Worm (Caenorhabditis elegans): ENCODE results near the gene sec-20.

sec-20 gene

ce11 chrIII:189280-189679, 2.6 kb upstream of the sec-20 start:
- TF ChIP-seq lim-7 (GFP tag; IDR thresholded peaks at IDR 0.05) (no peak), aha-1 (tag) (peak; percentile 79)

- no peak for TF ChIP-seq F10B5.3 (tag; optimal IDR thresholded peaks at IDR 0.05)
- TF ChIP-seq ceh-32 (tag; optimal IDR thresholded peaks at IDR 0.05; ENCODE audit: poor library complexity), result no peak
- TF ChIP-seq ceh-20 (GFP tag; IDR thresholded peaks at IDR 0.05), result no peak
- peak; percentile 12; the same call in 1 of the 2 replicates for TF ChIP-seq nhr-42 (GFP tag; IDR thresholded peaks at IDR 0.05)
Measured at ce11 chrIII:190686-191085, 1.2 kb upstream of the sec-20 start, which contains the start of gene cox-17. TSS of gene cox-17 (plus strand) at chrIII:190986.

- no peak for TF ChIP-seq nhr-237 (tag; optimal IDR thresholded peaks at IDR 0.05)
- TF ChIP-seq nhr-48 (tag; optimal IDR thresholded peaks at IDR 0.05), result no peak
- no peak for TF ChIP-seq dmd-8 (GFP tag; IDR thresholded peaks at IDR 0.05)
Measured at ce11 chrIII:194160-194559, 2.3 kb downstream of the sec-20 start, which contains the start of gene F40G9.17. TSS of gene F40G9.17 (plus strand) at chrIII:194460.

- TF ChIP-seq ceh-28 (tag; optimal IDR thresholded peaks at IDR 0.05) (peak; percentile 98), R02D3.7 (tag; optimal IDR thresholded peaks at IDR 0.05) (no peak), unc-62 (GFP tag; optimal IDR thresholded peaks at IDR 0.05 in 1 of 2) (peak in 1 of 2 experiments; percentile 53), unc-62 (tag; optimal IDR thresholded peaks at IDR 0.05) (no peak), nhr-11 (tag; optimal IDR thresholded peaks at IDR 0.05) (no peak), hlh-11 (tag; optimal IDR thresholded peaks at IDR 0.05) (no peak), dpl-1 (GFP tag; optimal IDR thresholded peaks at IDR 0.05) (no peak)
Measured at ce11 chrIII:203953-204352, 12.1 kb downstream of the sec-20 start.

ce11 chrIII:207023-207422, 15.1 kb downstream of the sec-20 start, which contains the start of gene W10C4.1:
TSS of gene W10C4.1 (minus strand) at chrIII:207123.
- TF ChIP-seq nhr-102 (tag; optimal IDR thresholded peaks at IDR 0.05) (no peak), rbr-2 (tag; optimal IDR thresholded peaks at IDR 0.05) (no peak), daf-16 (GFP tag; optimal IDR thresholded peaks at IDR 0.05) (no peak), daf-16 (tag; optimal IDR thresholded peaks at IDR 0.05) (no peak), aha-1 (tag) (no peak), arid-1 (GFP tag; conservative IDR thresholded peaks at IDR 0.05) (no peak), daf-12 (tag; optimal IDR thresholded peaks at IDR 0.05) (no peak), lir-3 (tag; optimal IDR thresholded peaks at IDR 0.05) (no peak), lim-7 (GFP tag; IDR thresholded peaks at IDR 0.05) (no peak), duxl-1 (tag; optimal IDR thresholded peaks at IDR 0.05; ENCODE audit: poor library complexity) (no peak), D1046.2 (GFP tag; IDR thresholded peaks at IDR 0.05) (no peak), set-16 (GFP tag; IDR thresholded peaks at IDR 0.05) (no peak)

ce11 chrIII:208793-209694, 17.1 kb downstream of the sec-20 start:
- TF ChIP-seq snpc-4 (tag; optimal IDR thresholded peaks at IDR 0.05) (no peak), aha-1 (tag) (peak; percentile 94)

- TF ChIP-seq ZK546.5 (tag; optimal IDR thresholded peaks at IDR 0.05) (no peak), R02D3.7 (tag; optimal IDR thresholded peaks at IDR 0.05) (no peak), lin-15B (tag; optimal IDR thresholded peaks at IDR 0.05) (no peak), unc-130 (GFP tag; optimal IDR thresholded peaks at IDR 0.05) (no peak), daf-12 (tag; optimal IDR thresholded peaks at IDR 0.05) (no peak)
Measured at ce11 chrIII:209695-210091, 17.8 kb downstream of the sec-20 start, which contains the start of gene klp-20. TSS of gene klp-20 (plus strand) at chrIII:209992.
